Worm (Caenorhabditis elegans) whole organism, L1 larva: ENCODE measurements around the gene ZK1240.6.

Source experiments
- C04F5.9 ChIP-seq: sonication (generic microtip); optimal IDR thresholded peaks from 2 replicates; lab custom pipeline; 2016; ENCODE audit warnings: missing genetic modification characterization, missing compliant biosample characterization
- aha-1 ChIP-seq: fragments of 150-350 bp; optimal IDR thresholded peaks from 2 replicates; lab custom pipeline; 2014; ENCODE audit warnings: missing biosample characterization, missing genetic modification characterization
- alr-1 ChIP-seq: fragments of 200-800 bp; sonication (Bioruptor generic); optimal IDR thresholded peaks from 2 replicates; lab custom pipeline; 2018; ENCODE audit warnings: borderline replicate concordance, mild to moderate bottlenecking, missing genetic modification characterization, missing compliant biosample characterization
- aly-2 ChIP-seq: fragments of 150-350 bp; optimal IDR thresholded peaks from 2 replicates; lab custom pipeline; 2014; ENCODE audit warnings: missing biosample characterization, missing genetic modification characterization
- blmp-1 ChIP-seq: fragments of 150-350 bp; optimal IDR thresholded peaks from 2 replicates; lab custom pipeline; 2014; ENCODE audit warnings: missing biosample characterization, missing genetic modification characterization
- ceh-63 ChIP-seq: fragments of 200-800 bp; sonication (Bioruptor generic); optimal IDR thresholded peaks from 2 replicates; lab custom pipeline; 2018; ENCODE audit warnings: mild to moderate bottlenecking, missing genetic modification characterization, missing compliant biosample characterization
- ces-1 ChIP-seq: fragments of 150-350 bp; optimal IDR thresholded peaks from 2 replicates; lab custom pipeline; 2014; ENCODE audit warnings: missing biosample characterization, missing genetic modification reagents, missing genetic modification characterization
- dsc-1 ChIP-seq: sonication (generic microtip); optimal IDR thresholded peaks from 2 replicates; lab custom pipeline; 2016; ENCODE audit warnings: mild to moderate bottlenecking, missing genetic modification characterization, missing compliant biosample characterization
- efl-1 ChIP-seq, 4 experiments: fragments of 150-350 bp; optimal IDR thresholded peaks in 3 of 4; peaks in 1 of 4; 1 replicate in 1 of 4; 2 replicates in 3 of 4; lab custom pipeline; 2014; ENCODE audit warnings: missing biosample characterization in 2 of 4, missing genetic modification characterization in 2 of 4, missing genetic modification reagents in 2 of 4
- egl-27 ChIP-seq, 2 experiments: fragments of 150-350 bp in 1 of 2; sonication (generic microtip); optimal IDR thresholded peaks; 3 replicates each; lab custom pipeline; 2017 to 2018; ENCODE audit warnings: missing biosample characterization in 2 of 2, missing genetic modification characterization in 2 of 2, missing genetic modification reagents in 2 of 2
- elt-2 ChIP-seq: sonication (generic microtip); optimal IDR thresholded peaks from 2 replicates; lab custom pipeline; 2016; ENCODE audit warnings: missing genetic modification characterization, mild to moderate bottlenecking, inconsistent platforms, missing compliant biosample characterization, missing genetic modification reagents
- hpl-2 ChIP-seq: fragments of 150-350 bp; optimal IDR thresholded peaks from 2 replicates; lab custom pipeline; 2014; ENCODE audit warnings: missing biosample characterization, missing genetic modification reagents, missing genetic modification characterization
- isw-1 ChIP-seq: fragments of 200-800 bp; sonication (Bioruptor generic); IDR thresholded peaks from 2 replicates; pipeline ENCODE4 v1.3.6; 2022; ENCODE audit warnings: missing genetic modification characterization, missing compliant biosample characterization
- lin-14 ChIP-seq: fragments of 200-800 bp; sonication (Bioruptor generic); optimal IDR thresholded peaks from 2 replicates; lab custom pipeline; 2018; ENCODE audit warnings: mild to moderate bottlenecking, missing genetic modification characterization, moderate library complexity, missing compliant biosample characterization
- lin-35 ChIP-seq, 2 experiments: fragments of 150-350 bp; optimal IDR thresholded peaks; 2 replicates each; lab custom pipeline; 2014; ENCODE audit warnings: missing biosample characterization in 2 of 2, missing genetic modification characterization in 2 of 2, missing genetic modification reagents in 2 of 2
- lir-3 ChIP-seq: sonication (generic microtip); optimal IDR thresholded peaks from 2 replicates; lab custom pipeline; 2016; ENCODE audit warnings: mild to moderate bottlenecking, missing genetic modification characterization, moderate library complexity, missing compliant biosample characterization; ENCODE audit not compliant: poor library complexity
- mab-9 ChIP-seq: fragments of 200-800 bp; sonication (Bioruptor generic); IDR thresholded peaks from 2 replicates; pipeline ENCODE4 v1.3.6; 2022; ENCODE audit warnings: missing genetic modification reagents, missing genetic modification characterization, missing compliant biosample characterization
- mdl-1 ChIP-seq, 2 experiments: fragments of 150-350 bp; optimal IDR thresholded peaks; 2 replicates each; lab custom pipeline; 2014 to 2017; ENCODE audit warnings: missing biosample characterization in 2 of 2, missing genetic modification characterization in 2 of 2, inconsistent platforms in 1 of 2
- nhr-11 ChIP-seq: fragments of 150-350 bp; optimal IDR thresholded peaks from 2 replicates; lab custom pipeline; 2014; ENCODE audit warnings: missing biosample characterization, missing genetic modification characterization
- nhr-12 ChIP-seq: sonication (generic microtip); optimal IDR thresholded peaks from 2 replicates; lab custom pipeline; 2017; ENCODE audit warnings: missing biosample characterization, missing genetic modification characterization
- nhr-76 ChIP-seq: sonication (generic microtip); optimal IDR thresholded peaks from 2 replicates; lab custom pipeline; 2017; ENCODE audit warnings: missing biosample characterization, missing genetic modification characterization
- nhr-84 ChIP-seq: sonication (generic microtip); optimal IDR thresholded peaks from 2 replicates; lab custom pipeline; 2017; ENCODE audit warnings: missing biosample characterization, missing genetic modification characterization
- nhr-90 ChIP-seq: sonication (generic microtip); optimal IDR thresholded peaks from 2 replicates; lab custom pipeline; 2016; ENCODE audit warnings: mild to moderate bottlenecking, missing genetic modification characterization, missing compliant biosample characterization; ENCODE audit not compliant: poor library complexity
- pqm-1 ChIP-seq: sonication (generic microtip); optimal IDR thresholded peaks from 3 replicates; lab custom pipeline; 2017; ENCODE audit warnings: missing biosample characterization, missing genetic modification characterization
- skn-1 ChIP-seq: fragments of 150-350 bp; optimal IDR thresholded peaks from 2 replicates; lab custom pipeline; 2014; ENCODE audit warnings: missing biosample characterization, missing genetic modification characterization
- snpc-4 ChIP-seq: fragments of 150-350 bp; optimal IDR thresholded peaks from 2 replicates; lab custom pipeline; 2014; ENCODE audit warnings: missing biosample characterization, missing genetic modification characterization
- swsn-7 ChIP-seq: sonication (generic microtip); optimal IDR thresholded peaks from 2 replicates; lab custom pipeline; 2016; ENCODE audit warnings: missing genetic modification characterization, missing compliant biosample characterization
- tbx-2 ChIP-seq: sonication (generic microtip); optimal IDR thresholded peaks from 2 replicates; lab custom pipeline; 2016; ENCODE audit warnings: missing genetic modification characterization, missing compliant biosample characterization
- unc-30 ChIP-seq: sonication (generic microtip); optimal IDR thresholded peaks from 2 replicates; lab custom pipeline; 2017; ENCODE audit warnings: missing biosample characterization, missing genetic modification characterization
- unc-62 ChIP-seq: fragments of 150-350 bp; optimal IDR thresholded peaks from 2 replicates; lab custom pipeline; 2014; ENCODE audit warnings: missing biosample characterization, missing genetic modification reagents, missing genetic modification characterization
- unc-86 ChIP-seq: sonication (generic microtip); optimal IDR thresholded peaks from 2 replicates; lab custom pipeline; 2016; ENCODE audit warnings: missing genetic modification characterization, missing compliant biosample characterization
- xbp-1 ChIP-seq: sonication (generic microtip); optimal IDR thresholded peaks from 2 replicates; lab custom pipeline; 2016; ENCODE audit warnings: missing genetic modification characterization, missing compliant biosample characterization
- zag-1 ChIP-seq: fragments of 150-350 bp; optimal IDR thresholded peaks from 2 replicates; lab custom pipeline; 2014; ENCODE audit warnings: missing biosample characterization, missing genetic modification characterization

The ZK1240.6 gene

DNA sequence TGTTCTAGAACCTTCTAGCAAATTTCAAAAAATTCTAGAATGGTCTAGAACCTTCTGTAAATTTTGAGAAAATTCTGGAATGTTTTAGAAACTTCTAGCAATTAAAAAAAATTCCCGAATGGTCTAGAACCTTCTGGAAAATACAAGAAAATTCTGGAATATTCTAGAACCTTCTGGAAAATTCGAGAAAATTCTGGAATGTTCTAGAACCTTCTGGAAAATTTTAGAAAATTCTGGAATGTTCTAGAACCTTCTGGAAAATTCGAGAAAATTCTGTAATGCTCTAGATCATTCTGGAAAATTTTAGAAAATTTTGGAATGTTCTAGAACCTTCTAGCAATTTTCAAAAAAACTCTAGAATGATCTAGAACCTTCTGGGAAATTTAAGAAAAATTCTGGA, 7.8 kb upstream of the ZK1240.6 start:
- no peak for TF ChIP-seq egl-27 (tag; optimal IDR thresholded peaks at IDR 0.05; lab: Kevin White, UChicago)
- TF ChIP-seq, all 84 proteins: peak for 0

DNA sequence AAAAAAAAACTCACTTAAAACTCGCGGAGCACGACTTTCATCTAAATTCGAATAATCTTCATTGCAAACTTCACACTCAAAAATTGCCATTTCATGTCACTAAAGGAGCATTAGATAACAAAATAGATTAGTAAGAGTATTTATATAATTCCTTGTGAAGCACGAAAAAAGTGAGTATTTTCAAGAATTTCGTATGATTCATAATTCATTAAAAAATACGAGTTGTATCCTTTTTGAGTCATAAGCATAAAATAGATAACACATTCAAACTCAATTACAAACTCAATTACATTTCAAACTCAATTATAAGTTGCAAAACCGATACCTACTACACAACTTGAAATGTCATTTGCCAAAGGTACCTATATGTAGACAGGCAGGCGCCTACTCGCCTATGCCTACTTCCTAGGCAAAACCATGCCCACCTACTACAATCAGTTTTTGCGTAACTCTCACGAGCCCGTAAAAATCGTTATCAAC, 6.3 kb upstream of the ZK1240.6 start, which contains the start of the genes ZK1240.8 and ZK1240.1:
Gene ZK1240.8 (minus strand): TSS at position 101 of the 480 bp plus-strand sequence.
Gene ZK1240.1 (plus strand): TSS at position 430 of the 480 bp plus-strand sequence.
- TF ChIP-seq nhr-76 (tag; lab: Kevin White, UChicago) (no peak), elt-2 (tag; lab: Kevin White, UChicago) (peak; percentile 5)

DNA sequence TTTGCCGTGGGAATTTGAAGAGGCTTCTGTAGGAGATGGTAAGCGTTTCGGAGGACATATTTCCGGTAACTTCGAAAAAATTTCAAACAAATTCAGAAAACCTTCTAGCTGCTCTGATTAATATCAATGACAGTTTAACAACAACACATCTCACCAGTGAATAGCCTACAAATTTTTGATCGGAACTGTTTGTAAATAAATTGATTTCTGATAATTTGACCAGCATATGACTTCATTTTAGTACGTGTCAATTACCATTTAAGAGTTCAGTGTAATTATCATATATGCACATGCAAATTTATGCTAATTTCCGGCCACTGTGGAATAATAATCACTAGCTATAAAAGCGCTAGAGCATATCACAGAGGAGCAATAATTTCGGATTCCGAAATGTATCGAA, 2.2 kb upstream of the ZK1240.6 start, which contains the start of gene ZK1240.11:
Gene ZK1240.11 (plus strand): TSS at position 301 of the 400 bp plus-strand sequence.
- TF ChIP-seq isw-1 (GFP tag; lab: Robert Waterston, UW), result no peak
- no peak for TF ChIP-seq efl-1 (optimal IDR thresholded peaks at IDR 0.05; lab: Kevin White, UChicago)
- TF ChIP-seq efl-1 (GFP tag; optimal IDR thresholded peaks at IDR 0.05 in 1 of 2; lab: Kevin White, UChicago), result peak in 1 of 2 experiments; percentile 25

DNA sequence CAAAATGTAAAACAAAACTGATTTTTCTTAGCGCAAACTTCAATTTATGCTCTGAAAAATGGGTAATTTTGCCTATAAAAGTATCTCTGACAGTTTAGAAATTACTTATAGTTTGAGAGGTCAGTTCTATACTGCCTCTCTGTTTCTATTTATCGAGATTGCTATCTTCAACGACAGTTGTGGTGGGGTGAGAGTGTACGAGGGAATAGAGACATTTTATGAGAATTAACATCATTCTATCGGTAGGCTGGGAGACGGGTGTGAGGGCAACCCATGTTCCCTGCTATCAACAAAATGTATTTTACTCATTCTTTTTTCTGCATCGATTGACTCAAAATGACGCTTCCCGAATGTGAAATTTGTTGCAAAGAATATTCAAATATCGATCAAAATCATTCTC, 2.6 kb downstream of the ZK1240.6 start, which contains the start of gene ZK1240.3:
Gene ZK1240.3 (plus strand): TSS at position 238 of the 400 bp plus-strand sequence.
- TF ChIP-seq zag-1, result no peak
- no peak for TF ChIP-seq aly-2 (tag; lab: Kevin White, UChicago)
- TF ChIP-seq swsn-7 (tag; lab: Kevin White, UChicago), result no peak
- peak; percentile 30 for TF ChIP-seq elt-2 (tag; lab: Kevin White, UChicago)
- TF ChIP-seq tbx-2 (tag; lab: Kevin White, UChicago), result no peak
- no peak for TF ChIP-seq aha-1
- TF ChIP-seq nhr-12 (tag; lab: Kevin White, UChicago), result no peak
- TF ChIP-seq C04F5.9, result no peak
- TF ChIP-seq efl-1 (optimal IDR thresholded peaks at IDR 0.05; lab: Kevin White, UChicago), result no peak
- no peak for TF ChIP-seq efl-1 (GFP tag; optimal IDR thresholded peaks at IDR 0.05 in 1 of 2; lab: Kevin White, UChicago)

DNA sequence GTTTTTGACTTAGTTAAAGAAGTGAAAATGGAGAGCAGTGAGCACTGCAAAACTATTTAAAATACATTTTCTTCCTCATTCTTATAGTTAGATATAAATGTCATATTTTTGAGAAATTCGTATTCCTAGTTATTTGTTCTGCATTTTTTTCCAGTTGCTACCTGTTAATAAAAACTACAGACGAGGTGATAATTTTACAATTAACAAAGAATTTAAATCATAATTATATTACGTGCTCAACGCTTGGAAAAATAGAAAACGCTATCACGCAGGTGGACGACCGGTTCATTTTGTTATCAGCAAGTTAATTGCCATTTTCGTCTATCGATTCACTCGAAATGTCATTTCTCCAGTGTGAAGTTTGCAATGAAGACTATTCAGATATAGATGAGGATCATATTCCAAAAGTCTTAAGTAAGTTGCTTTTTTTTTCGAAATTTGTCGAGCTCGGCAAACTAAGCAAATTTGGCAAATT, 4.8 kb downstream of the ZK1240.6 start, which contains the start of the genes ZK1240.5 and ZK1240.9:
Gene ZK1240.5 (minus strand): TSS at position 51 of the 475 bp plus-strand sequence.
Gene ZK1240.9 (plus strand): TSS at position 307 of the 475 bp plus-strand sequence.
- no peak for TF ChIP-seq ces-1 (GFP tag; lab: Kevin White, UChicago)
- TF ChIP-seq alr-1, result no peak
- no peak for TF ChIP-seq unc-30 (tag; lab: Kevin White, UChicago)
- no peak for TF ChIP-seq lin-14
- TF ChIP-seq elt-2 (tag; lab: Kevin White, UChicago), result peak; percentile 35
- no peak for TF ChIP-seq efl-1 (optimal IDR thresholded peaks at IDR 0.05; lab: Kevin White, UChicago)
- peak in 1 of 2 experiments; percentile 79 for TF ChIP-seq efl-1 (GFP tag; optimal IDR thresholded peaks at IDR 0.05 in 1 of 2; lab: Kevin White, UChicago)
- TF ChIP-seq blmp-1 (tag; lab: Kevin White, UChicago), result no peak
- TF ChIP-seq skn-1 (tag; lab: Kevin White, UChicago), result no peak
- TF ChIP-seq lir-3, result no peak
- TF ChIP-seq unc-62 (GFP tag; lab: Kevin White, UChicago), result no peak
- no peak for TF ChIP-seq unc-86 (tag; lab: Kevin White, UChicago)
- no peak for TF ChIP-seq lin-35 (GFP tag; optimal IDR thresholded peaks at IDR 0.05; lab: Kevin White, UChicago)
- no peak for TF ChIP-seq aly-2 (tag; lab: Kevin White, UChicago)
- no peak for TF ChIP-seq egl-27 (tag; optimal IDR thresholded peaks at IDR 0.05; lab: Kevin White, UChicago)
- TF ChIP-seq nhr-11 (tag; lab: Kevin White, UChicago), result no peak

DNA sequence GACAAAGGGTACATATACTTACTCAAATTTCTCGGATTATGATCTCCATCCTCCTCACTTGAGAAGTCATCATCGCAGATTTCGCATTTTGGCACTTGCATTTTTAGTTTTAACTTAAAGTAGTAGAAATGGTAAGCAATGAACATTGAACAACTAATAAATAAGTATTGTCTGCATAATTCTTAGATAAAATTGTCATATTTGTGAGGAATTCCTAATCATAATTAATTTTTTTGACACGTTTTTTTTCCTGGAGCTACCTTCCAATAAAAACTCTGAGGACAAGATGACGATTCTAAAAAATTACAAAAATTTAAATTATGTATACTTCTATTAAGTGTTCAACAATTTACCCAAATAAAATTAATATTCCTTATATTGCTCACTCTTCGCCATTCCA, 10.0 kb downstream of the ZK1240.6 start, which contains the start of the genes trim-21 and B0281.1:
Gene trim-21 (minus strand): TSS at position 101 of the 400 bp plus-strand sequence.
Gene B0281.1 (plus strand): TSS at position 321 of the 400 bp plus-strand sequence.
- no peak for TF ChIP-seq aha-1
- TF ChIP-seq alr-1, result no peak
- no peak for TF ChIP-seq ceh-63
- TF ChIP-seq xbp-1, result no peak
- no peak for TF ChIP-seq nhr-90 (tag; lab: Kevin White, UChicago)
- TF ChIP-seq mab-9 (GFP tag; lab: Robert Waterston, UW), result no peak
- no peak for TF ChIP-seq elt-2 (tag; lab: Kevin White, UChicago)
- TF ChIP-seq skn-1 (tag; lab: Kevin White, UChicago), result no peak
- TF ChIP-seq dsc-1, result no peak
- no peak for TF ChIP-seq pqm-1 (tag; lab: Kevin White, UChicago)
- no peak for TF ChIP-seq nhr-84 (tag; lab: Kevin White, UChicago)
- TF ChIP-seq blmp-1 (tag; lab: Kevin White, UChicago), result no peak
- no peak for TF ChIP-seq hpl-2 (GFP tag; lab: Kevin White, UChicago)
- no peak for TF ChIP-seq snpc-4
- TF ChIP-seq mdl-1 (tag; optimal IDR thresholded peaks at IDR 0.05; lab: Kevin White, UChicago), result no peak
